Worm (Caenorhabditis elegans) whole organism, dauer: ENCODE results near the gene E02H4.8.

Source experiments
- unc-62 ChIP-seq: sonication (generic microtip); optimal IDR thresholded peaks from 2 replicates; lab custom pipeline; 2017; ENCODE audit warnings: missing biosample characterization, missing genetic modification reagents, missing genetic modification characterization

E02H4.8 gene

DNA sequence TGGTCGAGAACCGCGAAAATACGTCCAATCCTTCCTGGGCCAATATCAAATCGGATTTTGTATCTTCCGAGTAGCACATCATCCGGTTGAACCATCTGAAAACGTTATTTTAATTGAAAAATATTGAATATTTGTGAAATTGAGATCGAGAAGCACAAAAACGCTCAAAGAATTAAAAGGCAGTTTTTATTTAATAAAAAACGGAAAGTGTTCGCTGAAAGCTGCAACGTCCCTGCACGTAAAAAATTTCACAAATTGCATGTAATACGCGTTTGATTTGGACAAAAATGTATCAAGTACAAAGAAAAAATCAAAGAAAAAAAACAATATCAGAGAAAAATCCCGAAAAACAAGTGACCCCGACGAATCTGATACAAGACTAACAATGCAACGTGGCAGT, 11.3 kb downstream of the E02H4.8 start, which contains the start of gene E02H4.6:
Gene E02H4.6 (minus strand): TSS at position 101 of the 400 bp plus-strand sequence.
- TF ChIP-seq unc-62 = no peak

DNA sequence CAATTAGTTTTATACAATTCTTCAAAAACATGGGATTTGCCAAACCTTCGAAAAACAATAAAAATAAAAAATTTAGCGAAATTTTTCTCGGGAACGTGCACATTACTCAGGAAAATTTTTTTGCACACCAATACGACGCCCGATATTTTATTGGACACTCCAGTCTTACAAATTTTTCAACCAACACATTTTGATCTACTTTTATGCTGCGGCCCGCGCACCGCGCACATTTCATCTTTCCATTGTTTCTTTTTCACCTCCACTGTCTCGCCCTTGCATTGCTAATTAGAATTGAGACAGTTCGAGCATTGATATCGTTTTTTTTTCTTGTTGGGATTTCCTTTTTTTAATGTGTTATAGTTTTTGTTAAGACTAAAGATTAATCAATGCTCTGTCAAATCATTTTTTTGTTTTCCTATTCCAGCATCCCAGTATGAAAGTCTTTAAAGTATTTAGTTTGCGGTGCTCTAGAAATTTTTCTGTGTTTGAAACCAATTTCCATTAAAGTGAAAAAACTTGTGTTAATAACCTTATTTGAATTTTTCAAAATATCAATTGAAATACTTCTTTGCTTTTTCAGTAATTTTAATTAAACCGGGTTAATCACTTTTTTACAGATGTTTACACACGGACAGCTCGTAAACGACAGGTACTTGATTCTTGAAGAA, 15.8 kb downstream of the E02H4.8 start, which contains the start of gene K04C1.5:
Gene K04C1.5 (plus strand): TSS at position 618 of the 668 bp plus-strand sequence.
- no peak for TF ChIP-seq unc-62

DNA sequence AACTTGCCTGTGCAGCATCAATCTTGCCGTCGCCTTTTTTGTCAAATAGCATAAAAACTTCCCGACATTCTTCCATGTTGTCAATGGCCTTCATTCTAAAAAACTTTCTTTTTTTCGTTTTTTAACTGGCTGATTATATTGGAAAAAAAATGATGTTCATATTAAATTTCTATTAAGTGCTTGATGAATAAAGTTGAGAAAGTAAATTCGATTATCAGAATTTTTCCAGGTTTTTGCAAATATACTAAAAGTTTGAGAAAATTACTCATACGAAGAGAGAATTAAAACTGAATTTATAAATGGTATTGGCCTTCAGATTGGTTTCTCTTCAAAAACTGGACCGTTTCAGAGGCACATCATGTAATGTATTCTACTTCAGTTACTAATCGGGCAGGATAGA, 16.9 kb downstream of the E02H4.8 start, which contains the start of gene mlc-6:
Gene mlc-6 (minus strand): TSS at position 101 of the 400 bp plus-strand sequence.
- no peak for TF ChIP-seq unc-62

DNA sequence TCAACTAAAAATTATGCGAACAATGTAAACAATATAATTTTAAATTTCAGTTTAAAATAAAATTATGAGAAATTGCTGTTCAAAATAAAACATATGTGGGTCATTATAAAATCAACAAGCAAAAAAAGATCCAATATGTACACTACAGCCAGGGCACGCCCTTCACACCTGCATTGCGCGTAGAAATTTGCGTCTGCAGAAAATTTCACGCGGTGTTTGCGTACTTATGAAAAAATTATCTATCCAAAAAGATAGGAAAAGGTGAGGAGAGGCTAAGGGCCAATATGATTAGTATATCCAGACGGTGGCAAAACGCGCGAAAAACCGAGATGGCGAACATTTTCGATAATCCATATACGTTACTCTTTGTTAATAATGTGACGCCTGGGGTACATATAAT, 18.9 kb downstream of the E02H4.8 start:
- TF ChIP-seq unc-62 = no peak

DNA sequence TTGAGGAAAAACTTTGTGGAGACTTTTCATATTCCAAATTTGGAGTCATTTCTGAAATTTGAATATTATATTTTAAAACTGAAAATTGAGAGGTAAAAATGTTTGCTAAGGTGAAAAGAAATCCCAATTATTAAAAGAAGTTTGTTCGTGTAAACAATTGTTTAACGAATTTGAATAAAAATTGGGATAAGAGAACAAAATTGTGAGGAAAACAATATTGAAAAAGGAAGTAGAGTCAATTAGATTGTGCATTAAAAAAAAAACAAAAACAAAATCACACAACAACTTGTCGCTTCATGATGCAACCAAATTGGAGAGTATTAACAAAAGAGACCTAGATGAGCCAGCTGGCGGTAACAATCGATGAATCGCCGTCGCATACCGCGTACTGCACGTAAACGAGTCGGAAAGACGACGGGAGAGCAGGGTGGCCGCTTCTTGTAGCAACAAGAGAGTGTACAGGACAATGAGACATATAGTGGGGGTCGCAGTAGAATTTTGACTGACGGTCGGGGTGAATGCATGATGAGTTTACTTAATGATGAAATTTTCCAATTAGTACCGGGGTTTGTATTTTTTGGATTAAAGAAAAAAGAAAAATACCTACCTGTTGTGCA, 19.9 kb downstream of the E02H4.8 start, which contains the start of gene K04C1.3:
Gene K04C1.3 (minus strand): TSS at position 51 of the 617 bp plus-strand sequence.
- TF ChIP-seq unc-62 = no peak

DNA sequence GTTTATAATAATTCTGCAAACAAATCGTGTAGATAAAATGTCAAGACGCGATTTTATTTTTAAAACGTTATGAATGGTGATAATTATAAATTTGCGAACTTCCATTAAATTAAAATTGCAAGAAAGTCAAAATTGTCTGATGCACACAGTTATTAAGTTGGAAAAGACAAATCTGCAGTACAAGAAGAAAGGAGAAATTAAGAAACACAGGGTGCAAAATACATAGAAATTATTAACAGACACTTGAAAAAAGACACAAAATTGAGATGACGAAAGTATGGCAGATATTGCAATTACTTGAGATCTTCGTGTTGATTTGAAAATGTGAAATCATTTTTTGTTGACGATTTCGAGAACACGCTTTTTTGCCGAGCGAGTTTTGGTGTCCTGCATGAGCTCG, 21.8 kb downstream of the E02H4.8 start:
- TF ChIP-seq unc-62 = no peak

DNA sequence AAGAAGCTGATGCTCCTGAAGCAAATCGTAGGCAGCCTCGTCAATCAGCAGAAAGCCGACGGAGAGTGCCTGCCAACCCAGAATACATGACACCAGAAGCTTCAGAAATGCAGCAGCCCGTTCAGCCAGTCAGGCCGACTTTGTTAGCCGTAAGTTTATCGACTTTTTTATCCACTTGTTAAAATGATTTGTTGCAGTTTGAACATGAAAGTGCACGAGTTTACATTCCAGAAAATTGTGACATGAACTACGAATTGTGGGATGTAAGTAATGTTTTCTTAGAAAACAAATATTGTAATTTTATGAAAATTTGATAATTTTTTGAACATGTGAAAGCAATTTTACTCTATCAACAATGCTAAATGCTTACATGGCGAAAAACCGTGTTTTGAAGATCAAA, 23.2 kb downstream of the E02H4.8 start:
- TF ChIP-seq unc-62 = no peak

DNA sequence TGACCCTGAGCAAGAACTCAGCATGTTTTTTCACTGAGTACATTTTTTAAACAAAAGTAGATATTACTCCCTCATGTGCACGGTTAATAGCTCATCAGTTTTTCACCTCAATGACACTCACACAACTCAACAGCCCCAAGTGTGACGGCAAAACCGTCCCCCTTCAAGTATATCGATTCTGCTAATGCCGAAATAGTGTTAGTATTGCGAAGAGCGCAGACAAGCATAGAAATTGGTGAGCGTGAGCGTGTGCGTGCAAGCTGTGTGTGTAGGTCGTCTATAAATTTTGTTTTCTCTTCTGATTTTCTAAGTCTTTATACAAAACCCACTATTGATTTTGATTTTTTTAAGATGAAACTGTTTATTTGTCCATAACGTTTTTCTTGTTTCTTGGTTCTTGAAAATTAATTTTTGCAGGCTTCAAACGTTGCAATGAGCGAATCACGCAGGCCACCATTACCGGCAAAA, 25.0 kb downstream of the E02H4.8 start, which contains the start of gene K04C1.2:
Gene K04C1.2 (plus strand): TSS at position 418 of the 468 bp plus-strand sequence.
- no peak for TF ChIP-seq unc-62

DNA sequence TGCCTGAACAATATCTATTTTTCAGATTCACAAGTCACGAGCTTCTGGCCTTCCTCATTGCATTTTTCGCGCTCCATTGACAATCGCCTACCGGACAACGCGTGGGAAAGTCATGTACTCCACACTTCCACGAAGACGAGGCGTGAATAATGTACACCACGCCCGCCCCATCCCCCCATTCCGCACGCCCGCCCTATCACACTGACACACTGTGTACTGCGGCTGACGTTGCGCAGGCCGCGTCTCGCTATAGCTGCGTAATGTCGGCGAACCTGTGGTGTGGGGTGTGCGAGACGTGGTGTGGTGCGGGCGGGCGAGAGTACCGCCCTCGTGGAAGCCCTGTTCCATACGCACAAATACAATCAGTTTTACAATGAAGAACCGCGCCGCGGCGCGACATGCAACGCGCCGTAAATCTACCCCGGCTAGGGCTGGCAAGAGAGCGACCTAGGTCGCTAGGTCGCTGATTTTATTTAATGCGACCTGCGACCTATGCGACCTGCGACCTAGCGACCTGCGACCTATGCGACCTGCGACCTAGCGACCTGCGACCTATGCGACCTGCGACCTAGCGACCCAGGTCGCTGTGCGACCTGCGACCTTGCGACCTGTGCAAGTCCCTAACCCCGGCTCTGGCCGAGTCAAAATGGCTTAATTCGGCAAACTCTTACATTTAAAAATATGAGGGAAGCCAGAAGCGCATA, 27.1 kb downstream of the E02H4.8 start:
- TF ChIP-seq unc-62 = no peak

DNA sequence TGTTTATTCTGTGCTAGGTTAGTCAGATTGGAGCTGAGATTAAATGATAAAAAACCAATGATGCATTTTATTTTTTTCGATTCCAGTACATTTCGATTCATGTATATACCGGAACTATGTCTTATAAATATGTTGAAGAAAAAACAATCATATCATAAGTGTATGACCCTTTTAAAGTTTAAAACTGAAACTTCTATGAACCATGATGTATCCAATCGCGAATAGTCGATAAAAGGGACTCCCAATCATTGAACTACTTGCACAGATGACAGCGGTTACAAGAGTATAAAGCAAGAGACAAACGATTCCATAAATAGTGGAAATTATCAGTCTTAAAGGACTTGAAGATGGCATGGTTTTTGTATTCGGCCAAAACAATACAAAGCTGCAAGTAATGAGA, 28.4 kb downstream of the E02H4.8 start, which contains the start of gene srg-37:
Gene srg-37 (minus strand): TSS at position 101 of the 400 bp plus-strand sequence.
- no peak for TF ChIP-seq unc-62

DNA sequence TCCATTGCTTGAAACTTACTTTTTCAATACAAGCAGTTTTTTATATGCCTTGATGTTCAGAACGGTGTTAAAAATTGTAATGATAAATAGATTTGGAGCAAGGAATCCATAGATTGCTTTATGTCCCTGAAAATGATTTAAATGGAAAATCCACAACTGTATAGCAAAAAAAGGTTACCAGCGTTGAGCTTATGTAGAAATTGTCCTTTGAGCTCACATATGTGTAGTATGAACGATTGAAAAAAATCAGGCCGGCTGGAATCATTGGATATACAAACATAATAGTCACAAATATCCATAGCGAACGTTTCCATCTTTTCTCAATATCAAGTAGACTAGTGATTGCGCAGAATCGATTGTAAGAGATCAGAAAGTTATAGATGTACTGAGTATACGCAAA, 29.0 kb downstream of the E02H4.8 start, which contains the start of gene srg-36:
Gene srg-36 (minus strand): TSS at position 101 of the 400 bp plus-strand sequence.
- TF ChIP-seq unc-62 = no peak

DNA sequence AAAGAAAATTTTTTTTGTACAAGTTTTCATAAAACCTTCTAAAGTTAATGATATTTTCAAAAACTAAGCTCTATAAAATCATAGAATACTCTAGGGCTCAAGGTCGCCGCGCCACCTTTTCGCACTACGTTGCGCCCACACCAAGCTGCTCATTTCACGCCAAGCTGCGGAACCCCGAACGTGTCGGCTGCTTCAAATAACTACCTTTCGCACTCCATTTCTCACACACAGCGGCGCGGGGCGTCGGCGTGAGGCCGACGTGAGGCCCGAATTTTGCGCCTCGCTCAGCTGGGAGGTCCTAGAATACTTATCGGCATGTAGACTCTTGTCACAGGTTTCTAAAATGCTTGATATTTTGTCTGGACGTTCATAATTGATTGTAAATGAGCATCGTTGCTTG, 31.4 kb downstream of the E02H4.8 start:
- TF ChIP-seq unc-62 = no peak

DNA sequence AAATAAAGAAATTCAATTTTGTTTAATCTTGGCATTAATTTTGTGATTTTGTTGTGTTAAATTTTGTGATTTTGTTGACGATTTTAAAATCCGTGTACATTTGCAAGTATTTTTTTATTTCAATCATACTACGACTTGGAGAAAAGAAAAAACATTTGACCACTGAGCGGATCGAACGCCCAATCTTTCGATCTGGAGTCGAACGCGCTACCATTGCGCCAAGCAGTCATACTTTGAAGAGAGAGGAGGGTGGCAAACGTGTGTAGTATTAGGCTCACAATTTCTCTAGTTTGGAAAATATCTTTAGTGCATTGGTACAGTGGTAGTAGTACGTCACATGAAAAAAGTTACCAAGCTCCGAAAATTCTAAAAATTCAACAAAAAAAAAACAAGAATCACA, 34.6 kb downstream of the E02H4.8 start:
- no peak for TF ChIP-seq unc-62

DNA sequence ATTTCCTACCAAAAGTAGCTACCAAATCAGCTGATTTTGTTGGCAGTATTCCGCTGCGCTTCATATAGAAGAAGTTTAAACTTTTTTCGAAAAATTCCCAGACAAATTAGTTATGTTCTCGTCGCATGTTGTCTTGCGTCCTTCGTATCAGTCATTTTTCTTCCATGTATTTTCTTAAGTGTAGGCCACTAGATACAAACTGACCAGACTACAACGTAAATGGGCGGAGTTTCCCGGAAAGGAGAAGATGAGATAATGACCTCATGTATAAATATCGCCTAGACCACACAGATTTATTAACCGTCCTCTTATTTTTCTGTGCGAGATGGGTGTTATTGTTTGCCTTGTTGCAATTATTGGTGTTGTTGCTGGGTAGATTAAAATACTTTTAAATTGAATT, 38.1 kb downstream of the E02H4.8 start, which contains the start of gene cyp-13B2:
Gene cyp-13B2 (plus strand): TSS at position 301 of the 400 bp plus-strand sequence.
- TF ChIP-seq unc-62 = no peak

DNA sequence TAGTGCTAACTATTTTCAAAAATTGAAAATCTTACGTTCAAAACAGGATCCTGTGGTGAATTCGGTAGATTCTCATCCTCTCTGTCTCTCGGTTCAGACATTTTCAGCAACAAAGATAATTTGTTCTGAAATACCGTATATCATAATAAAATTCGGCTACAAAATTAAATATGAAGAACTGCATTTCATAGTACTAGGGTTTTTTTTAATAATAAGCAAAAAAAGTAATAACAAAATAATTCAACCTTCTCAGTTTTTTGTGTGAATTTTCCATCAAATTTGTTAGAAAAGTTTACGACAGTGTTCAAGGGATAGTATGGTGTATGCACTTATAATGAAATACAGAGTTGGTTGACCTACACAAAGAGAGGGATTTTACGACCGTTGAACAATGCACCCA, 40.2 kb downstream of the E02H4.8 start, which contains the start of gene K06G5.3:
Gene K06G5.3 (minus strand): TSS at position 101 of the 400 bp plus-strand sequence.
- TF ChIP-seq unc-62 = no peak

DNA sequence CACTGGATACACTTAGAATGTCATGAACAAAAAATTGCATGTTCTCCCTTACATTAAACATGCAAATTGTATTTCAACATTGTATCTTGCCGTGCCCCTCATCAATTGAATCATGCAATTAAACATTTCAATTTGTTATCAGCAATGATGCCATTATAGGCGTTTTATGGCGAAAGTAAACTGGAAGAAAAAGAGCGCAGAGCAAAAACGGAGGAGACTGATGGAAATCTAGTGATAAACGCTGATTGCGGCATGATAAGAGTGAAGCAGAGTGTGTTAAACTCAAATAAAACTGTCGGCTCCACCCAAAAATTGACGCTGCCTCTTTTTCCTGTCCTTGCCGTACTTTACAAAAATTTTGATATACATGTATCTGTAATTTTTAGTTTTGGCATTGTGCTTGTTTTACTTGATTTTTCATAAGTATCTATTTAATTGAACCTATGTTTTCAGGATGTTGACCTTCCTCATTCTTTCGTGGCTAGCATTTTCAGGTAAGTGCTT, 48.8 kb downstream of the E02H4.8 start, which contains the start of gene K06G5.1:
Gene K06G5.1 (plus strand): TSS at position 454 of the 504 bp plus-strand sequence.
- no peak for TF ChIP-seq unc-62
